Fruit fly (Drosophila melanogaster) whole organism, embryonic: ENCODE data around the gene CG18131.

Experiments
- Antp ChIP-seq: fragments of 200-800 bp; sonication (Bioruptor generic); optimal IDR thresholded peaks from 3 replicates; lab custom pipeline; 2016; ENCODE audit warnings: missing biosample characterization, missing genetic modification characterization
- CG10274 ChIP-seq: fragments of 200-800 bp; sonication (Bioruptor generic); optimal IDR thresholded peaks from 3 replicates; lab custom pipeline; 2017; ENCODE audit warnings: missing biosample characterization, mild to moderate bottlenecking, missing genetic modification characterization
- CG10321 ChIP-seq: fragments of 200-800 bp; sonication (Bioruptor generic); IDR thresholded peaks from 2 replicates; pipeline ENCODE4 v1.3.6; 2022; ENCODE audit warnings: missing biosample characterization, missing genetic modification characterization
- CG11456 ChIP-seq: fragments of 200-800 bp; sonication (Bioruptor generic); IDR thresholded peaks from 3 replicates; pipeline ENCODE4 v1.3.6; 2022; ENCODE audit warnings: missing biosample characterization, missing genetic modification characterization
- CG12299 ChIP-seq: fragments of 200-800 bp; sonication (Bioruptor generic); optimal IDR thresholded peaks from 2 replicates; lab custom pipeline; 2018; ENCODE audit warnings: missing biosample characterization, mild to moderate bottlenecking, missing genetic modification characterization
- CG12659 ChIP-seq: fragments of 200-800 bp; sonication (Bioruptor generic); optimal IDR thresholded peaks from 3 replicates; lab custom pipeline; 2017; ENCODE audit warnings: mild to moderate bottlenecking, missing biosample characterization, missing genetic modification reagents, missing genetic modification characterization
- CG12942 ChIP-seq: fragments of 200-800 bp; sonication (Bioruptor generic); optimal IDR thresholded peaks from 3 replicates; lab custom pipeline; 2016; ENCODE audit warnings: missing biosample characterization, missing genetic modification characterization
- CG15073 ChIP-seq: fragments of 200-800 bp; sonication (Bioruptor generic); optimal IDR thresholded peaks from 2 replicates; lab custom pipeline; 2016; ENCODE audit warnings: missing biosample characterization, missing genetic modification characterization
- CG16815 ChIP-seq: fragments of 200-800 bp; sonication (Bioruptor generic); optimal IDR thresholded peaks from 3 replicates; lab custom pipeline; 2017; ENCODE audit warnings: missing biosample characterization, mild to moderate bottlenecking, missing genetic modification characterization
- CG17802 ChIP-seq: fragments of 200-800 bp; sonication (Bioruptor generic); optimal IDR thresholded peaks from 2 replicates; lab custom pipeline; 2018; ENCODE audit warnings: missing biosample characterization, mild to moderate bottlenecking, missing genetic modification characterization, moderate library complexity
- CG18599 ChIP-seq: fragments of 200-800 bp; sonication (Bioruptor generic); optimal IDR thresholded peaks from 3 replicates; lab custom pipeline; 2017; ENCODE audit warnings: missing biosample characterization, missing genetic modification characterization, mild to moderate bottlenecking, moderate library complexity, missing genetic modification reagents
- CG2875 ChIP-seq: fragments of 200-800 bp; sonication (Bioruptor generic); optimal IDR thresholded peaks from 2 replicates; lab custom pipeline; 2017; ENCODE audit warnings: missing biosample characterization, mild to moderate bottlenecking, missing genetic modification characterization, missing genetic modification reagents
- CG3065 ChIP-seq: fragments of 200-800 bp; sonication (Bioruptor generic); optimal IDR thresholded peaks from 2 replicates; lab custom pipeline; 2016; ENCODE audit warnings: missing biosample characterization, missing genetic modification characterization
- CG31441 ChIP-seq: fragments of 200-800 bp; sonication (Bioruptor generic); IDR thresholded peaks from 2 replicates; pipeline ENCODE4 v1.3.6; 2022; ENCODE audit warnings: missing biosample characterization, missing genetic modification characterization
- CG4707 ChIP-seq: fragments of 200-800 bp; sonication (Bioruptor generic); optimal IDR thresholded peaks from 2 replicates; lab custom pipeline; 2018; ENCODE audit warnings: missing biosample characterization, mild to moderate bottlenecking, missing genetic modification characterization, moderate library complexity
- CG6689 ChIP-seq: fragments of 200-800 bp; sonication (Bioruptor generic); IDR thresholded peaks from 2 replicates; pipeline ENCODE4 v1.3.6; 2022; ENCODE audit warnings: missing biosample characterization, missing genetic modification characterization
- CG6765 ChIP-seq: fragments of 200-800 bp; sonication (Bioruptor generic); optimal IDR thresholded peaks from 3 replicates; lab custom pipeline; 2017; ENCODE audit warnings: missing biosample characterization, mild to moderate bottlenecking, missing genetic modification characterization
- CG7839 ChIP-seq: fragments of 200-800 bp; sonication (Bioruptor generic); optimal IDR thresholded peaks from 3 replicates; lab custom pipeline; 2018; ENCODE audit warnings: missing biosample characterization, mild to moderate bottlenecking, missing genetic modification characterization, moderate library complexity
- CG9797 ChIP-seq: fragments of 200-800 bp; sonication (Bioruptor generic); optimal IDR thresholded peaks from 3 replicates; lab custom pipeline; 2018; ENCODE audit warnings: missing biosample characterization, mild to moderate bottlenecking, missing genetic modification characterization
- Dip3 ChIP-seq: fragments of 200-800 bp; sonication (Bioruptor generic); optimal IDR thresholded peaks from 3 replicates; lab custom pipeline; 2016; ENCODE audit warnings: missing biosample characterization, missing genetic modification characterization
- Drgx ChIP-seq: fragments of 200-800 bp; sonication (Bioruptor generic); IDR thresholded peaks from 2 replicates; pipeline ENCODE4 v1.3.6; 2022; ENCODE audit warnings: missing biosample characterization, missing genetic modification characterization
- Hr3 ChIP-seq: fragments of 200-800 bp; sonication (Bioruptor generic); optimal IDR thresholded peaks from 3 replicates; lab custom pipeline; 2016; ENCODE audit warnings: missing biosample characterization, missing genetic modification characterization
- Mad ChIP-seq: fragments of 200-800 bp; sonication (Bioruptor generic); optimal IDR thresholded peaks from 2 replicates; lab custom pipeline; 2016; ENCODE audit warnings: missing biosample characterization, missing genetic modification characterization
- NFAT ChIP-seq: fragments of 200-800 bp; sonication (Bioruptor generic); IDR thresholded peaks from 2 replicates; pipeline ENCODE4 v1.3.6; 2022; ENCODE audit warnings: missing biosample characterization, missing genetic modification characterization
- Nf-YB ChIP-seq: fragments of 200-800 bp; sonication (Bioruptor generic); optimal IDR thresholded peaks from 3 replicates; lab custom pipeline; 2019; ENCODE audit warnings: missing biosample characterization, mild to moderate bottlenecking, missing genetic modification characterization, moderate library complexity
- Opbp ChIP-seq: fragments of 200-800 bp; sonication (Bioruptor generic); IDR thresholded peaks from 3 replicates; pipeline ENCODE4 v1.3.6; 2022; ENCODE audit warnings: missing biosample characterization, missing genetic modification characterization; ENCODE audit not compliant: partially characterized antibody
- Ptx1 ChIP-seq: fragments of 200-800 bp; sonication (Bioruptor generic); IDR thresholded peaks from 2 replicates; pipeline ENCODE4 v1.3.6; 2022; ENCODE audit warnings: missing biosample characterization, missing genetic modification characterization
- aop ChIP-seq: fragments of 200-800 bp; sonication (Bioruptor generic); IDR thresholded peaks from 2 replicates; pipeline ENCODE4 v1.3.6; 2022; ENCODE audit warnings: missing biosample characterization, missing genetic modification characterization
- ap ChIP-seq: fragments of 200-800 bp; sonication (Bioruptor generic); IDR thresholded peaks from 2 replicates; pipeline ENCODE4 v1.3.6; 2022; ENCODE audit warnings: missing biosample characterization, missing genetic modification characterization
- bbx ChIP-seq: fragments of 200-800 bp; sonication (Bioruptor generic); IDR thresholded peaks from 2 replicates; pipeline ENCODE4 v1.3.6; 2022; ENCODE audit warnings: missing biosample characterization, missing genetic modification characterization; ENCODE audit not compliant: partially characterized antibody
- cato ChIP-seq: fragments of 200-800 bp; sonication (Bioruptor generic); optimal IDR thresholded peaks from 2 replicates; lab custom pipeline; 2016; ENCODE audit warnings: missing biosample characterization, missing genetic modification characterization, borderline replicate concordance
- dati ChIP-seq: fragments of 200-800 bp; sonication (Bioruptor generic); IDR thresholded peaks from 2 replicates; pipeline ENCODE4 v1.3.6; 2022; ENCODE audit warnings: missing biosample characterization, missing genetic modification characterization
- dmrt11E ChIP-seq: fragments of 200-800 bp; sonication (Bioruptor generic); optimal IDR thresholded peaks from 3 replicates; lab custom pipeline; 2018; ENCODE audit warnings: missing biosample characterization, mild to moderate bottlenecking, missing genetic modification characterization, moderate library complexity
- dpn ChIP-seq, 2 experiments: fragments of 200-800 bp; sonication (Bioruptor generic); optimal IDR thresholded peaks; 3 replicates each; lab custom pipeline; 2016; ENCODE audit warnings: missing biosample characterization in 2 of 2, missing genetic modification characterization in 2 of 2
- fd96Cb ChIP-seq: fragments of 200-800 bp; sonication (Bioruptor generic); optimal IDR thresholded peaks from 2 replicates; lab custom pipeline; 2018; ENCODE audit warnings: missing biosample characterization, mild to moderate bottlenecking, missing genetic modification characterization, moderate library complexity
- fru ChIP-seq: fragments of >200 bp; optimal IDR thresholded peaks from 2 replicates; lab custom pipeline; 2017
- grau ChIP-seq: fragments of 200-800 bp; optimal IDR thresholded peaks from 3 replicates; lab custom pipeline; 2019; ENCODE audit warnings: missing biosample characterization, mild to moderate bottlenecking, missing genetic modification characterization, moderate library complexity
- grn ChIP-seq: fragments of 200-800 bp; sonication (Bioruptor generic); optimal IDR thresholded peaks from 3 replicates; lab custom pipeline; 2017; ENCODE audit warnings: missing biosample characterization, missing genetic modification characterization
- gsb-n ChIP-seq: fragments of 200-800 bp; sonication (Bioruptor generic); optimal IDR thresholded peaks from 3 replicates; lab custom pipeline; 2018; ENCODE audit warnings: missing biosample characterization, mild to moderate bottlenecking, missing genetic modification characterization
- her ChIP-seq: fragments of 200-800 bp; sonication (Bioruptor generic); optimal IDR thresholded peaks from 2 replicates; lab custom pipeline; 2016; ENCODE audit warnings: missing biosample characterization, missing genetic modification characterization
- jigr1 ChIP-seq: fragments of 200-800 bp; sonication (Bioruptor generic); IDR thresholded peaks from 3 replicates; pipeline ENCODE4 v1.3.6; 2022; ENCODE audit warnings: missing biosample characterization, missing genetic modification characterization
- lmd ChIP-seq: fragments of 200-800 bp; sonication (Bioruptor generic); IDR thresholded peaks from 2 replicates; pipeline ENCODE4 v1.3.6; 2022; ENCODE audit warnings: missing biosample characterization, missing genetic modification characterization
- row ChIP-seq: fragments of 200-800 bp; sonication (Bioruptor generic); IDR thresholded peaks from 3 replicates; pipeline ENCODE4 v1.3.6; 2022; ENCODE audit warnings: missing biosample characterization, missing genetic modification characterization
- salm ChIP-seq: fragments of 200-800 bp; sonication (Bioruptor generic); optimal IDR thresholded peaks from 2 replicates; lab custom pipeline; 2018; ENCODE audit warnings: missing biosample characterization, mild to moderate bottlenecking, missing genetic modification characterization
- sens ChIP-seq: fragments of 200-800 bp; sonication (Bioruptor generic); peaks from one replicate; lab custom pipeline; 2016; ENCODE audit warnings: missing biosample characterization, missing genetic modification characterization
- sens-2 ChIP-seq: fragments of 200-800 bp; sonication (Bioruptor generic); IDR thresholded peaks from 2 replicates; pipeline ENCODE4 v1.3.6; 2022; ENCODE audit warnings: missing biosample characterization, missing genetic modification characterization
- shn ChIP-seq: fragments of 200-800 bp; sonication (Bioruptor generic); optimal IDR thresholded peaks from 3 replicates; lab custom pipeline; 2016; ENCODE audit warnings: missing biosample characterization, missing genetic modification characterization
- slou ChIP-seq: fragments of 200-800 bp; sonication (Bioruptor generic); optimal IDR thresholded peaks from 3 replicates; lab custom pipeline; 2016; ENCODE audit warnings: missing biosample characterization, missing genetic modification characterization
- stwl ChIP-seq: fragments of 200-800 bp; sonication (Bioruptor generic); optimal IDR thresholded peaks from 3 replicates; lab custom pipeline; 2018; ENCODE audit warnings: missing biosample characterization, mild to moderate bottlenecking, missing genetic modification characterization, moderate library complexity
- tio ChIP-seq: fragments of 200-800 bp; sonication (Bioruptor generic); optimal IDR thresholded peaks from 2 replicates; lab custom pipeline; 2017; ENCODE audit warnings: missing biosample characterization, missing genetic modification characterization, inconsistent platforms
- unc-4 ChIP-seq: fragments of 200-800 bp; sonication (Bioruptor generic); IDR thresholded peaks from 2 replicates; pipeline ENCODE4 v1.3.6; 2022; ENCODE audit warnings: missing biosample characterization, missing genetic modification characterization; ENCODE audit not compliant: partially characterized antibody
- wor ChIP-seq: fragments of 200-800 bp; sonication (Bioruptor generic); IDR thresholded peaks from 2 replicates; pipeline ENCODE4 v1.3.6; 2022; ENCODE audit warnings: missing biosample characterization, missing genetic modification characterization

Gene CG18131

dm6 chr2L:1473427-1473826 lies 27.0 kb downstream of the CG18131 start (continued):
- TF ChIP-seq bbx (GFP tag; lab: Robert Waterston, UW) (no peak), aop (GFP tag; lab: Robert Waterston, UW) (no peak), CG16815 (peak; percentile 59), grau (tag; lab: Kevin White, UChicago) (peak; percentile 26), CG12299 (no peak), Ptx1 (GFP tag; lab: Robert Waterston, UW) (peak; percentile 62; the same call in 1 of the 2 replicates), Dip3 (GFP tag; lab: Kevin White, UChicago) (no peak), fru (lab: Kevin White, UChicago) (no peak), CG17802 (no peak), dpn (GFP tag; optimal IDR thresholded peaks at IDR 0.05; lab: Kevin White, UChicago) (peak; percentile 5 to 18), tio (peak; percentile 25), CG10274 (peak; percentile 7), sens-2 (peak; percentile 43; the same call in 1 of the 2 replicates), unc-4 (GFP tag; lab: Robert Waterston, UW) (no peak), her (GFP tag; lab: Kevin White, UChicago) (no peak), salm (tag; lab: Kevin White, UChicago) (no peak), Drgx (GFP tag; lab: Robert Waterston, UW) (no peak), CG31441 (GFP tag; lab: Robert Waterston, UW) (no peak), fd96Cb (tag; lab: Kevin White, UChicago) (peak; percentile 35), grn (GFP tag; lab: Kevin White, UChicago) (no peak), CG6765 (GFP tag; lab: Kevin White, UChicago) (no peak), stwl (tag; lab: Kevin White, UChicago) (no peak), wor (GFP tag; lab: Robert Waterston, UW) (no peak), Mad (GFP tag; lab: Kevin White, UChicago) (no peak), slou (GFP tag; lab: Kevin White, UChicago) (no peak), CG15073 (GFP tag; lab: Kevin White, UChicago) (no peak), cato (GFP tag; lab: Kevin White, UChicago) (no peak), Opbp (no peak), gsb-n (tag; lab: Kevin White, UChicago) (no peak), row (GFP tag; lab: Robert Waterston, UW) (peak; percentile 85), CG3065 (GFP tag; lab: Kevin White, UChicago) (no peak), Antp (peak; percentile 33), CG4707 (GFP tag; lab: Kevin White, UChicago) (no peak), CG6689 (peak; percentile 68), CG9797 (GFP tag; lab: Kevin White, UChicago) (no peak), CG12942 (GFP tag; lab: Kevin White, UChicago) (no peak), CG10321 (no peak), shn (GFP tag; lab: Kevin White, UChicago) (no peak), lmd (GFP tag; lab: Robert Waterston, UW) (peak; percentile 69), ap (GFP tag; lab: Robert Waterston, UW) (no peak), CG2875 (GFP tag; lab: Kevin White, UChicago) (peak; percentile 21), CG11456 (GFP tag; lab: Robert Waterston, UW) (no peak), CG12659 (no peak), dmrt11E (tag; lab: Kevin White, UChicago) (peak; percentile 66), sens (GFP tag; lab: Kevin White, UChicago) (peak; percentile 85), dati (no peak), CG18599 (GFP tag; lab: Kevin White, UChicago) (peak; percentile 42), CG7839 (peak; percentile 56), Hr3 (GFP tag; lab: Kevin White, UChicago) (peak; percentile 5), NFAT (GFP tag; lab: Robert Waterston, UW) (no peak), jigr1 (GFP tag; lab: Robert Waterston, UW) (no peak), Nf-YB (GFP tag; lab: Kevin White, UChicago) (no peak)
